Fruit fly (Drosophila melanogaster) whole organism, embryonic: ENCODE measurements around the gene MED27.

Experiments
- Atf3 ChIP-seq: fragments of 200-800 bp; sonication (Bioruptor generic); optimal IDR thresholded peaks from 3 replicates; lab custom pipeline; 2016; ENCODE audit warnings: missing biosample characterization, missing genetic modification characterization
- Atf6 ChIP-seq: fragments of 200-800 bp; sonication (Bioruptor generic); IDR thresholded peaks from 2 replicates; pipeline ENCODE4 v1.3.6; 2022; ENCODE audit warnings: missing biosample characterization, missing genetic modification characterization
- C15 ChIP-seq: fragments of 200-800 bp; sonication (Bioruptor generic); IDR thresholded peaks from 3 replicates; pipeline ENCODE4 v1.3.6; 2022; ENCODE audit warnings: missing biosample characterization, missing genetic modification characterization
- CG10959 ChIP-seq: fragments of 200-800 bp; sonication (Bioruptor generic); IDR thresholded peaks from 2 replicates; pipeline ENCODE4 v1.3.6; 2022; ENCODE audit warnings: missing biosample characterization, missing genetic modification characterization
- CG13287 ChIP-seq: fragments of 200-800 bp; sonication (Bioruptor generic); IDR thresholded peaks from 2 replicates; pipeline ENCODE4 v1.3.6; 2022; ENCODE audit warnings: missing biosample characterization, missing genetic modification characterization; ENCODE audit not compliant: partially characterized antibody
- CG14667 ChIP-seq: fragments of 200-800 bp; sonication (Bioruptor generic); IDR thresholded peaks from 2 replicates; pipeline ENCODE4 v1.3.6; 2022; ENCODE audit warnings: missing biosample characterization, missing genetic modification characterization
- CG15073 ChIP-seq: fragments of 200-800 bp; sonication (Bioruptor generic); optimal IDR thresholded peaks from 2 replicates; lab custom pipeline; 2016; ENCODE audit warnings: missing biosample characterization, missing genetic modification characterization
- CG15269 ChIP-seq: fragments of 200-800 bp; sonication (Bioruptor generic); optimal IDR thresholded peaks from 2 replicates; lab custom pipeline; 2018; ENCODE audit warnings: missing biosample characterization, mild to moderate bottlenecking, missing genetic modification characterization, moderate library complexity
- CG1647 ChIP-seq: fragments of 200-800 bp; sonication (Bioruptor generic); optimal IDR thresholded peaks from 3 replicates; lab custom pipeline; 2016; ENCODE audit warnings: missing biosample characterization, missing genetic modification characterization
- CG16863 ChIP-seq: fragments of 200-800 bp; sonication (Bioruptor generic); optimal IDR thresholded peaks from 3 replicates; lab custom pipeline; 2016; ENCODE audit warnings: missing biosample characterization, missing genetic modification characterization
- CG18011 ChIP-seq: fragments of 200-800 bp; sonication (Bioruptor generic); optimal IDR thresholded peaks from 2 replicates; lab custom pipeline; 2017; ENCODE audit warnings: missing biosample characterization, missing genetic modification characterization, mild to moderate bottlenecking, moderate library complexity, missing genotype
- CG18764 ChIP-seq: fragments of 200-800 bp; sonication (Bioruptor generic); optimal IDR thresholded peaks from 3 replicates; lab custom pipeline; 2016; ENCODE audit warnings: missing biosample characterization, missing genetic modification characterization
- CG2202 ChIP-seq: fragments of 200-800 bp; sonication (Bioruptor generic); optimal IDR thresholded peaks from 2 replicates; lab custom pipeline; 2018; ENCODE audit warnings: missing biosample characterization, mild to moderate bottlenecking, missing genetic modification characterization
- CG2712 ChIP-seq: fragments of 200-800 bp; optimal IDR thresholded peaks from 3 replicates; lab custom pipeline; 2019; ENCODE audit warnings: missing biosample characterization, mild to moderate bottlenecking, missing genetic modification characterization, moderate library complexity
- CG2875 ChIP-seq: fragments of 200-800 bp; sonication (Bioruptor generic); optimal IDR thresholded peaks from 2 replicates; lab custom pipeline; 2017; ENCODE audit warnings: missing biosample characterization, mild to moderate bottlenecking, missing genetic modification characterization, missing genetic modification reagents
- CG4328 ChIP-seq: fragments of 200-800 bp; sonication (Bioruptor generic); optimal IDR thresholded peaks from 3 replicates; lab custom pipeline; 2017; ENCODE audit warnings: missing biosample characterization, missing genetic modification reagents, missing genetic modification characterization
- CG5953 ChIP-seq: fragments of 200-800 bp; sonication (Bioruptor generic); IDR thresholded peaks from 2 replicates; pipeline ENCODE4 v1.3.6; 2022; ENCODE audit warnings: missing biosample characterization, missing genetic modification characterization
- CG6683 ChIP-seq: fragments of 200-800 bp; sonication (Bioruptor generic); optimal IDR thresholded peaks from 2 replicates; lab custom pipeline; 2017; ENCODE audit warnings: missing biosample characterization, mild to moderate bottlenecking, missing genetic modification characterization, missing genetic modification reagents
- CG6689 ChIP-seq: fragments of 200-800 bp; sonication (Bioruptor generic); IDR thresholded peaks from 2 replicates; pipeline ENCODE4 v1.3.6; 2022; ENCODE audit warnings: missing biosample characterization, missing genetic modification characterization
- CG6813 ChIP-seq: fragments of 200-800 bp; sonication (Bioruptor generic); optimal IDR thresholded peaks from 2 replicates; lab custom pipeline; 2017; ENCODE audit warnings: missing biosample characterization, missing genetic modification characterization, mild to moderate bottlenecking, moderate library complexity, missing genetic modification reagents
- CG8765 ChIP-seq: fragments of 200-800 bp; sonication (Bioruptor generic); IDR thresholded peaks from 2 replicates; pipeline ENCODE4 v1.3.6; 2022; ENCODE audit warnings: missing biosample characterization, missing genetic modification characterization
- CkIIα-i1 ChIP-seq: fragments of 200-800 bp; sonication (Bioruptor generic); IDR thresholded peaks from 2 replicates; pipeline ENCODE4 v1.3.6; 2022; ENCODE audit warnings: missing biosample characterization, missing genetic modification characterization
- Dek ChIP-seq: fragments of 200-800 bp; sonication (Bioruptor generic); optimal IDR thresholded peaks from 3 replicates; lab custom pipeline; 2019; ENCODE audit warnings: missing biosample characterization, mild to moderate bottlenecking, missing genetic modification characterization, moderate library complexity
- Dp ChIP-seq: fragments of 200-800 bp; sonication (Bioruptor generic); optimal IDR thresholded peaks from 2 replicates; lab custom pipeline; 2018; ENCODE audit warnings: missing biosample characterization, mild to moderate bottlenecking, missing genetic modification characterization, moderate library complexity
- Drgx ChIP-seq: fragments of 200-800 bp; sonication (Bioruptor generic); IDR thresholded peaks from 2 replicates; pipeline ENCODE4 v1.3.6; 2022; ENCODE audit warnings: missing biosample characterization, missing genetic modification characterization
- Fer3 ChIP-seq: fragments of 200-800 bp; sonication (Bioruptor generic); optimal IDR thresholded peaks from 2 replicates; lab custom pipeline; 2018; ENCODE audit warnings: missing biosample characterization, mild to moderate bottlenecking, missing genetic modification characterization, moderate library complexity
- GATAe ChIP-seq: fragments of 200-800 bp; sonication (Bioruptor generic); conservative IDR thresholded peaks from 2 replicates; pipeline ENCODE4 v1.3.6; 2022; ENCODE audit warnings: missing biosample characterization, missing genetic modification characterization
- HHEX ChIP-seq: fragments of 200-800 bp; sonication (Bioruptor generic); optimal IDR thresholded peaks from 3 replicates; lab custom pipeline; 2017; ENCODE audit warnings: missing biosample characterization, mild to moderate bottlenecking, missing genetic modification characterization, missing genetic modification reagents
- Hmr ChIP-seq: fragments of 200-800 bp; sonication (Bioruptor generic); optimal IDR thresholded peaks from 3 replicates; lab custom pipeline; 2017; ENCODE audit warnings: mild to moderate bottlenecking, missing biosample characterization, missing genetic modification reagents, missing genetic modification characterization
- Meics ChIP-seq: fragments of 200-800 bp; sonication (Bioruptor generic); optimal IDR thresholded peaks from 2 replicates; lab custom pipeline; 2017; ENCODE audit warnings: missing biosample characterization, mild to moderate bottlenecking, missing genetic modification characterization
- NC2α ChIP-seq: fragments of 200-800 bp; sonication (Bioruptor generic); optimal IDR thresholded peaks from 2 replicates; lab custom pipeline; 2016; ENCODE audit warnings: missing biosample characterization, missing genetic modification characterization
- NFAT ChIP-seq: fragments of 200-800 bp; sonication (Bioruptor generic); IDR thresholded peaks from 2 replicates; pipeline ENCODE4 v1.3.6; 2022; ENCODE audit warnings: missing biosample characterization, missing genetic modification characterization
- Sin3A ChIP-seq: fragments of >200 bp; optimal IDR thresholded peaks from 2 replicates; lab custom pipeline; 2018
- Spps ChIP-seq: fragments of 200-800 bp; sonication (Bioruptor generic); optimal IDR thresholded peaks from 2 replicates; lab custom pipeline; 2018; ENCODE audit warnings: missing biosample characterization, mild to moderate bottlenecking, missing genetic modification characterization
- Taf1 ChIP-seq: fragments of 200-800 bp; sonication (Bioruptor generic); IDR thresholded peaks from 2 replicates; pipeline ENCODE4 v1.3.6; 2022; ENCODE audit warnings: missing biosample characterization, missing genetic modification characterization
- Trl ChIP-seq, 3 experiments: fragments of >200 bp in 2 of 3; fragments of 200-800 bp in 1 of 3; sonication (Bioruptor generic) in 1 of 3; optimal IDR thresholded peaks; 2 replicates in 1 of 3; 3 replicates in 2 of 3; lab custom pipeline; 2016 to 2017; ENCODE audit warnings: missing biosample characterization in 1 of 3, missing genetic modification characterization in 1 of 3
- ab ChIP-seq: fragments of 200-800 bp; sonication (Bioruptor generic); optimal IDR thresholded peaks from 2 replicates; lab custom pipeline; 2016; ENCODE audit warnings: missing biosample characterization, missing genetic modification characterization
- dimm ChIP-seq: fragments of 200-800 bp; sonication (Bioruptor generic); IDR thresholded peaks from 2 replicates; pipeline ENCODE4 v1.3.6; 2022; ENCODE audit warnings: missing biosample characterization, missing genetic modification characterization
- lab ChIP-seq: fragments of 200-800 bp; sonication (Bioruptor generic); optimal IDR thresholded peaks from 3 replicates; lab custom pipeline; 2017; ENCODE audit warnings: missing biosample characterization, missing genetic modification characterization, mild to moderate bottlenecking, moderate library complexity, missing genetic modification reagents
- nmo ChIP-seq: fragments of 200-800 bp; sonication (Bioruptor generic); optimal IDR thresholded peaks from 2 replicates; lab custom pipeline; 2018; ENCODE audit warnings: missing biosample characterization, mild to moderate bottlenecking, missing genetic modification characterization, moderate library complexity
- org-1 ChIP-seq: fragments of 200-800 bp; sonication (Bioruptor generic); optimal IDR thresholded peaks from 2 replicates; lab custom pipeline; 2017; ENCODE audit warnings: missing biosample characterization, missing genetic modification characterization
- sc ChIP-seq, 3 experiments: fragments of >200 bp in 2 of 3; fragments of 200-800 bp in 1 of 3; sonication (Bioruptor generic) in 1 of 3; optimal IDR thresholded peaks; 2 replicates in 2 of 3; 3 replicates in 1 of 3; lab custom pipeline; 2017; ENCODE audit warnings: mild to moderate bottlenecking in 1 of 3, missing biosample characterization in 1 of 3, missing genetic modification characterization in 1 of 3, missing genetic modification reagents in 1 of 3
- sim ChIP-seq: fragments of 200-800 bp; sonication (Bioruptor generic); IDR thresholded peaks from 2 replicates; pipeline ENCODE4 v1.3.6; 2022; ENCODE audit warnings: missing biosample characterization, missing genetic modification characterization
- sr ChIP-seq: fragments of 200-800 bp; sonication (Bioruptor generic); IDR thresholded peaks from 3 replicates; pipeline ENCODE4 v1.3.6; 2022; ENCODE audit warnings: missing biosample characterization, missing genetic modification characterization
- ssp ChIP-seq: fragments of 200-800 bp; sonication (Bioruptor generic); IDR thresholded peaks from 2 replicates; pipeline ENCODE4 v1.3.6; 2022; ENCODE audit warnings: missing biosample characterization, missing genetic modification characterization
- toy ChIP-seq: fragments of 200-800 bp; sonication (Bioruptor generic); IDR thresholded peaks from 2 replicates; pipeline ENCODE4 v1.3.6; 2022; ENCODE audit warnings: missing biosample characterization, missing genetic modification characterization
- trem ChIP-seq: fragments of 200-800 bp; optimal IDR thresholded peaks from 3 replicates; lab custom pipeline; 2019; ENCODE audit warnings: missing biosample characterization, mild to moderate bottlenecking, missing genetic modification characterization, moderate library complexity
- wek ChIP-seq: fragments of 200-800 bp; sonication (Bioruptor generic); optimal IDR thresholded peaks from 3 replicates; lab custom pipeline; 2018; ENCODE audit warnings: missing biosample characterization, mild to moderate bottlenecking, missing genetic modification characterization, moderate library complexity
- zen2 ChIP-seq: fragments of 200-800 bp; sonication (Bioruptor generic); IDR thresholded peaks from 3 replicates; pipeline ENCODE4 v1.3.6; 2022; ENCODE audit warnings: missing biosample characterization, missing genetic modification characterization; ENCODE audit not compliant: partially characterized antibody

The MED27 gene

dm6 chr3R:5620387-5620956 lies 34.5 kb upstream of the MED27 start (continued):
- peak; percentile 50 for TF ChIP-seq CG18764 (GFP tag; lab: Kevin White, UChicago)
- peak; percentile 47 for TF ChIP-seq CG6813 (GFP tag; lab: Kevin White, UChicago)
- TF ChIP-seq Taf1 (GFP tag; lab: Robert Waterston, UW) = no peak; the same call in 1 of the 2 replicates
- TF ChIP-seq CG16863 (GFP tag; lab: Kevin White, UChicago) = peak; percentile 61
- TF ChIP-seq sr (GFP tag; lab: Robert Waterston, UW) = no peak
- peak; percentile 49; the same call in 1 of the 2 replicates for TF ChIP-seq Drgx
- peak; percentile 52; the same call in 1 of the 2 replicates for TF ChIP-seq NFAT (GFP tag; lab: Robert Waterston, UW)
- no peak for TF ChIP-seq CG18011
- TF ChIP-seq GATAe (GFP tag; lab: Robert Waterston, UW) = 0 out of 2 replicates have a peak, but pooled peaks have one; percentile 20
- TF ChIP-seq Atf6 (GFP tag; lab: Robert Waterston, UW) = peak; percentile 57; the same call in 1 of the 2 replicates
- TF ChIP-seq CG14667 = peak; percentile 64
- peak; percentile 27 for TF ChIP-seq CG2202 (tag; lab: Kevin White, UChicago)
- TF ChIP-seq CkIIα-i1 (GFP tag; lab: Robert Waterston, UW) = no peak
- TF ChIP-seq Dp = no peak
- TF ChIP-seq CG6683 (GFP tag; lab: Kevin White, UChicago) = no peak
- peak; percentile 17; the same call in 1 of the 3 replicates for TF ChIP-seq C15 (GFP tag; lab: Robert Waterston, UW)
- peak; percentile 71 for TF ChIP-seq CG2712 (tag; lab: Kevin White, UChicago)
- TF ChIP-seq CG15269 (tag; lab: Kevin White, UChicago) = peak; percentile 58
- no peak for TF ChIP-seq Sin3A (lab: Kevin White, UChicago)
- peak; percentile 68 for TF ChIP-seq dimm
- peak; percentile 54 for TF ChIP-seq CG2875 (GFP tag; lab: Kevin White, UChicago)
- no peak for TF ChIP-seq CG10959 (GFP tag; lab: Robert Waterston, UW)
- no peak for TF ChIP-seq Spps (tag; lab: Kevin White, UChicago)
- TF ChIP-seq wek (GFP tag; lab: Kevin White, UChicago) = peak; percentile 29
- TF ChIP-seq CG13287 (GFP tag; lab: Robert Waterston, UW) = no peak
- peak; percentile 59; the same call in 1 of the 2 replicates for TF ChIP-seq CG5953 (GFP tag; lab: Robert Waterston, UW)
- TF ChIP-seq CG1647 = peak; percentile 18
- TF ChIP-seq CG6689 = peak; percentile 64
- peak; percentile 40 for TF ChIP-seq Dek
- TF ChIP-seq org-1 (GFP tag; lab: Kevin White, UChicago) = peak; percentile 69
- no peak for TF ChIP-seq sim (GFP tag; lab: Robert Waterston, UW)
- TF ChIP-seq CG15073 = peak; percentile 8
- TF ChIP-seq HHEX = peak; percentile 69
- TF ChIP-seq NC2α = no peak
- peak; percentile 58 for TF ChIP-seq Fer3 (tag; lab: Kevin White, UChicago)
- peak; percentile 12 for TF ChIP-seq trem (tag; lab: Kevin White, UChicago)
- TF ChIP-seq ab (GFP tag; lab: Kevin White, UChicago) = peak; percentile 48
- peak; percentile 76 for TF ChIP-seq nmo (GFP tag; lab: Kevin White, UChicago)
- TF ChIP-seq toy (GFP tag; lab: Robert Waterston, UW) = no peak
- TF ChIP-seq sc (optimal IDR thresholded peaks at IDR 0.05; lab: Kevin White, UChicago) = no peak
- TF ChIP-seq sc (GFP tag; optimal IDR thresholded peaks at IDR 0.05; lab: Kevin White, UChicago) = peak; percentile 39
- TF ChIP-seq CG4328 (GFP tag; lab: Kevin White, UChicago) = no peak
- TF ChIP-seq Hmr (GFP tag; lab: Kevin White, UChicago) = peak; percentile 59
- TF ChIP-seq ssp (GFP tag; lab: Robert Waterston, UW) = no peak
- no peak for TF ChIP-seq Trl (optimal IDR thresholded peaks at IDR 0.05; lab: Kevin White, UChicago)
- TF ChIP-seq Trl (GFP tag; optimal IDR thresholded peaks at IDR 0.05; lab: Kevin White, UChicago) = peak; percentile 44
- peak; percentile 44 for TF ChIP-seq lab
- no peak for TF ChIP-seq CG8765 (GFP tag; lab: Robert Waterston, UW)
- no peak for TF ChIP-seq zen2 (GFP tag; lab: Robert Waterston, UW)
- TF ChIP-seq Meics (GFP tag; lab: Kevin White, UChicago) = peak; percentile 64
- peak; percentile 21 for TF ChIP-seq Atf3
